Worm (Caenorhabditis elegans) whole organism, L1 larva: Measurements from ENCODE around the gene ZC518.8.

Experiments
- C16A3.4 ChIP-seq: fragments of 150-350 bp; optimal IDR thresholded peaks from 2 replicates; lab custom pipeline; 2014; ENCODE audit warnings: missing biosample characterization, missing genetic modification characterization
- C34B4.2 ChIP-seq: sonication (generic microtip); optimal IDR thresholded peaks from 2 replicates; lab custom pipeline; 2017; ENCODE audit warnings: mild to moderate bottlenecking, missing genetic modification characterization, missing compliant biosample characterization
- aly-2 ChIP-seq: fragments of 150-350 bp; optimal IDR thresholded peaks from 2 replicates; lab custom pipeline; 2014; ENCODE audit warnings: missing biosample characterization, missing genetic modification characterization
- ceh-63 ChIP-seq: fragments of 200-800 bp; sonication (Bioruptor generic); optimal IDR thresholded peaks from 2 replicates; lab custom pipeline; 2018; ENCODE audit warnings: mild to moderate bottlenecking, missing genetic modification characterization, missing compliant biosample characterization
- ceh-88 ChIP-seq: fragments of 200-800 bp; sonication (Bioruptor generic); IDR thresholded peaks from 2 replicates; pipeline ENCODE4 v1.3.6; 2022; ENCODE audit warnings: missing genetic modification characterization, missing compliant biosample characterization
- ceh-90 ChIP-seq: sonication (generic microtip); optimal IDR thresholded peaks from 2 replicates; lab custom pipeline; 2016; ENCODE audit warnings: missing genetic modification characterization, missing compliant biosample characterization
- dpl-1 ChIP-seq, 3 experiments: fragments of 150-350 bp in 2 of 3; sonication (generic microtip) in 1 of 3; optimal IDR thresholded peaks; 2 replicates each; lab custom pipeline; 2014 to 2017; ENCODE audit warnings: missing biosample characterization in 3 of 3, missing genetic modification characterization in 3 of 3, missing genetic modification reagents in 3 of 3
- elt-2 ChIP-seq: sonication (generic microtip); optimal IDR thresholded peaks from 2 replicates; lab custom pipeline; 2016; ENCODE audit warnings: missing genetic modification characterization, mild to moderate bottlenecking, inconsistent platforms, missing compliant biosample characterization, missing genetic modification reagents
- elt-3 ChIP-seq, 6 experiments: fragments of 150-350 bp in 1 of 6; sonication (generic microtip); optimal IDR thresholded peaks; 2 replicates each; lab custom pipeline; 2017 to 2018; ENCODE audit warnings: missing biosample characterization in 6 of 6, missing genetic modification characterization in 6 of 6, inconsistent platforms in 1 of 6
- fkh-4 ChIP-seq: sonication (generic microtip); optimal IDR thresholded peaks from 2 replicates; lab custom pipeline; 2016; ENCODE audit warnings: missing compliant biosample characterization, missing genetic modification characterization, borderline replicate concordance
- fos-1 ChIP-seq: fragments of 150-350 bp; optimal IDR thresholded peaks from 2 replicates; lab custom pipeline; 2014; ENCODE audit warnings: missing biosample characterization, missing genetic modification characterization
- hlh-4 ChIP-seq: sonication (generic microtip); optimal IDR thresholded peaks from 2 replicates; lab custom pipeline; 2016; ENCODE audit warnings: mild to moderate bottlenecking, missing genetic modification characterization, missing compliant biosample characterization
- hpl-2 ChIP-seq: fragments of 150-350 bp; optimal IDR thresholded peaks from 2 replicates; lab custom pipeline; 2014; ENCODE audit warnings: missing biosample characterization, missing genetic modification reagents, missing genetic modification characterization
- irx-1 ChIP-seq: sonication (generic microtip); optimal IDR thresholded peaks from 2 replicates; lab custom pipeline; 2016; ENCODE audit warnings: missing genetic modification characterization, missing compliant biosample characterization
- isw-1 ChIP-seq: fragments of 200-800 bp; sonication (Bioruptor generic); IDR thresholded peaks from 2 replicates; pipeline ENCODE4 v1.3.6; 2022; ENCODE audit warnings: missing genetic modification characterization, missing compliant biosample characterization
- jun-1 ChIP-seq: fragments of 150-350 bp; optimal IDR thresholded peaks from 2 replicates; lab custom pipeline; 2014; ENCODE audit warnings: missing biosample characterization, missing genetic modification reagents, missing genetic modification characterization
- lin-14 ChIP-seq: fragments of 200-800 bp; sonication (Bioruptor generic); optimal IDR thresholded peaks from 2 replicates; lab custom pipeline; 2018; ENCODE audit warnings: mild to moderate bottlenecking, missing genetic modification characterization, moderate library complexity, missing compliant biosample characterization
- lin-35 ChIP-seq, 2 experiments: fragments of 150-350 bp; optimal IDR thresholded peaks; 2 replicates each; lab custom pipeline; 2014; ENCODE audit warnings: missing biosample characterization in 2 of 2, missing genetic modification characterization in 2 of 2, missing genetic modification reagents in 2 of 2
- lin-39 ChIP-seq: fragments of 150-350 bp; optimal IDR thresholded peaks from 2 replicates; lab custom pipeline; 2014; ENCODE audit warnings: missing biosample characterization, missing genetic modification reagents, missing genetic modification characterization
- lir-3 ChIP-seq: sonication (generic microtip); optimal IDR thresholded peaks from 2 replicates; lab custom pipeline; 2016; ENCODE audit warnings: mild to moderate bottlenecking, missing genetic modification characterization, moderate library complexity, missing compliant biosample characterization; ENCODE audit not compliant: poor library complexity
- lsy-2 ChIP-seq, 2 experiments: fragments of 150-350 bp; optimal IDR thresholded peaks; 2 replicates each; lab custom pipeline; 2014; ENCODE audit warnings: missing biosample characterization in 2 of 2, missing genetic modification characterization in 2 of 2
- mab-9 ChIP-seq: fragments of 200-800 bp; sonication (Bioruptor generic); IDR thresholded peaks from 2 replicates; pipeline ENCODE4 v1.3.6; 2022; ENCODE audit warnings: missing genetic modification reagents, missing genetic modification characterization, missing compliant biosample characterization
- mdl-1 ChIP-seq, 2 experiments: fragments of 150-350 bp; optimal IDR thresholded peaks; 2 replicates each; lab custom pipeline; 2014 to 2017; ENCODE audit warnings: missing biosample characterization in 2 of 2, missing genetic modification characterization in 2 of 2, inconsistent platforms in 1 of 2
- mef-2 ChIP-seq: fragments of 150-350 bp; optimal IDR thresholded peaks from 2 replicates; lab custom pipeline; 2014; ENCODE audit warnings: missing biosample characterization, missing genetic modification characterization
- mep-1 ChIP-seq: fragments of 150-350 bp; optimal IDR thresholded peaks from 2 replicates; lab custom pipeline; 2014; ENCODE audit warnings: missing biosample characterization, missing genetic modification characterization
- nhr-12 ChIP-seq: sonication (generic microtip); optimal IDR thresholded peaks from 2 replicates; lab custom pipeline; 2017; ENCODE audit warnings: missing biosample characterization, missing genetic modification characterization
- nhr-28 ChIP-seq: fragments of 150-350 bp; optimal IDR thresholded peaks from 2 replicates; lab custom pipeline; 2014; ENCODE audit warnings: missing biosample characterization, missing genetic modification characterization
- nhr-47 ChIP-seq: sonication (generic microtip); optimal IDR thresholded peaks from 2 replicates; lab custom pipeline; 2016; ENCODE audit warnings: mild to moderate bottlenecking, missing genetic modification characterization, moderate library complexity, missing compliant biosample characterization
- nhr-71 ChIP-seq: sonication (generic microtip); optimal IDR thresholded peaks from 2 replicates; lab custom pipeline; 2016; ENCODE audit warnings: mild to moderate bottlenecking, missing genetic modification characterization, moderate library complexity, missing compliant biosample characterization
- nhr-76 ChIP-seq: sonication (generic microtip); optimal IDR thresholded peaks from 2 replicates; lab custom pipeline; 2017; ENCODE audit warnings: missing biosample characterization, missing genetic modification characterization
- nhr-77 ChIP-seq: fragments of 150-350 bp; optimal IDR thresholded peaks from 2 replicates; lab custom pipeline; 2014; ENCODE audit warnings: missing biosample characterization, missing genetic modification characterization
- nhr-85 ChIP-seq: sonication (generic microtip); peaks from one replicate; lab custom pipeline; 2016; ENCODE audit warnings: missing genetic modification characterization, inconsistent platforms, missing compliant biosample characterization
- nhr-90 ChIP-seq: sonication (generic microtip); optimal IDR thresholded peaks from 2 replicates; lab custom pipeline; 2016; ENCODE audit warnings: mild to moderate bottlenecking, missing genetic modification characterization, missing compliant biosample characterization; ENCODE audit not compliant: poor library complexity
- pqm-1 ChIP-seq: sonication (generic microtip); optimal IDR thresholded peaks from 3 replicates; lab custom pipeline; 2017; ENCODE audit warnings: missing biosample characterization, missing genetic modification characterization
- rnt-1 ChIP-seq: sonication (generic microtip); optimal IDR thresholded peaks from 2 replicates; lab custom pipeline; 2016; ENCODE audit warnings: mild to moderate bottlenecking, missing genetic modification characterization, moderate library complexity, missing compliant biosample characterization
- snpc-4 ChIP-seq: fragments of 150-350 bp; optimal IDR thresholded peaks from 2 replicates; lab custom pipeline; 2014; ENCODE audit warnings: missing biosample characterization, missing genetic modification characterization
- snu-23 ChIP-seq: sonication (generic microtip); optimal IDR thresholded peaks from 2 replicates; lab custom pipeline; 2016; ENCODE audit warnings: missing genetic modification characterization, missing compliant biosample characterization
- sox-4 ChIP-seq: sonication (generic microtip); optimal IDR thresholded peaks from 2 replicates; lab custom pipeline; 2016; ENCODE audit warnings: missing genetic modification characterization, missing compliant biosample characterization
- sptf-1 ChIP-seq: fragments of 150-350 bp; optimal IDR thresholded peaks from 2 replicates; lab custom pipeline; 2014; ENCODE audit warnings: missing biosample characterization, missing genetic modification characterization
- sup-37 ChIP-seq: fragments of 200-800 bp; sonication (Bioruptor generic); optimal IDR thresholded peaks from 2 replicates; lab custom pipeline; 2018; ENCODE audit warnings: mild to moderate bottlenecking, missing genetic modification characterization, missing compliant biosample characterization
- swsn-7 ChIP-seq: sonication (generic microtip); optimal IDR thresholded peaks from 2 replicates; lab custom pipeline; 2016; ENCODE audit warnings: missing genetic modification characterization, missing compliant biosample characterization
- tbx-2 ChIP-seq: sonication (generic microtip); optimal IDR thresholded peaks from 2 replicates; lab custom pipeline; 2016; ENCODE audit warnings: missing genetic modification characterization, missing compliant biosample characterization
- tlp-1 ChIP-seq: fragments of 150-350 bp; optimal IDR thresholded peaks from 2 replicates; lab custom pipeline; 2014; ENCODE audit warnings: missing biosample characterization, missing genetic modification characterization
- unc-130 ChIP-seq: fragments of 150-350 bp; optimal IDR thresholded peaks from 2 replicates; lab custom pipeline; 2017; ENCODE audit warnings: missing biosample characterization, missing genetic modification characterization, inconsistent platforms
- unc-30 ChIP-seq: sonication (generic microtip); optimal IDR thresholded peaks from 2 replicates; lab custom pipeline; 2017; ENCODE audit warnings: missing biosample characterization, missing genetic modification characterization
- unc-62 ChIP-seq: fragments of 150-350 bp; optimal IDR thresholded peaks from 2 replicates; lab custom pipeline; 2014; ENCODE audit warnings: missing biosample characterization, missing genetic modification reagents, missing genetic modification characterization
- unc-98 ChIP-seq: fragments of 200-800 bp; sonication (Bioruptor generic); IDR thresholded peaks from 2 replicates; pipeline ENCODE4 v1.3.6; 2022; ENCODE audit warnings: missing genetic modification characterization, missing compliant biosample characterization
- vab-15 ChIP-seq: sonication (generic microtip); optimal IDR thresholded peaks from 2 replicates; lab custom pipeline; 2017; ENCODE audit warnings: missing genotype, mild to moderate bottlenecking, missing genetic modification characterization, missing compliant biosample characterization
- xbp-1 ChIP-seq: sonication (generic microtip); optimal IDR thresholded peaks from 2 replicates; lab custom pipeline; 2016; ENCODE audit warnings: missing genetic modification characterization, missing compliant biosample characterization
- zag-1 ChIP-seq: fragments of 150-350 bp; optimal IDR thresholded peaks from 2 replicates; lab custom pipeline; 2014; ENCODE audit warnings: missing biosample characterization, missing genetic modification characterization
- ztf-11 ChIP-seq, 2 experiments: sonication (generic microtip); optimal IDR thresholded peaks; 2 replicates each; lab custom pipeline; 2016 to 2017; ENCODE audit warnings: missing genetic modification characterization in 2 of 2, missing biosample characterization in 1 of 2, missing compliant biosample characterization in 1 of 2
- ztf-4 ChIP-seq: fragments of 150-350 bp; optimal IDR thresholded peaks from 2 replicates; lab custom pipeline; 2014; ENCODE audit warnings: missing biosample characterization, missing genetic modification characterization

The ZC518.8 gene

DNA sequence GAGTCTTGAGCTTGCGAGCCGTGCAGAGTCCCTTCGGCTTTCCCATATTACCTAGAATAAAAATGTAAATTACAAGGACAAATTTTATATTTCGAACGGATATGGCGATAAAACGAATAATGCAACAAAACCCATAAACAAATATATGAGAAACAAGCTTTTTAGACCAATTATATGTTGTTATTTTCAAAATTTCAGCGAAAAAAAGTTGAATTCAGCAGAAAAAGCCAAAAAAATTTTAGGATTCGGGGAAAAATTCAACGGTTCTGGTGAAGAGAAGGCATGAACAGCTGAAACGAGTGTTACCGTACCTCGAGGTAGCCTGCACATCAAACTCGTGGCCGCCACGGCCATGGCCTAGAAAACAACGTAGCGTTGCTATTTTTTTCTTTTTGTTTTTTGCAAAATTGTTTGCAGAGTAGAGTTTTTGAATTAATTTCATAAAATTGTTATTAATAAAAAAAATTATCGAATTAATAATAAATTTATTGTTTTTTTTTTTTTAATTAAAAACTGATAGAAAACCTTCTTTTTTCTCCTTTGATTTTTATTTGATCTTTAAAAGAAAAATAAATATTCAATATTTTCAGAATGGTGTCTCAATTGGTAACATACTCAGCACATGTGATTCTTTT is 29.4 kb upstream of the ZC518.8 start, which contains the start of the genes rps-23 and dpm-3 (continued):
- peak; percentile 79 for TF ChIP-seq sox-4 (tag; lab: Kevin White, UChicago)
- peak; percentile 96 for TF ChIP-seq nhr-47 (tag; lab: Kevin White, UChicago)
- TF ChIP-seq jun-1 (tag; lab: Kevin White, UChicago) = peak; percentile 86
- TF ChIP-seq mef-2 (tag; lab: Kevin White, UChicago) = no peak
- peak; percentile 87 for TF ChIP-seq fkh-4
- TF ChIP-seq snu-23 (GFP tag; lab: Kevin White, UChicago) = peak; percentile 96
- TF ChIP-seq unc-62 (GFP tag; lab: Kevin White, UChicago) = no peak
- TF ChIP-seq aly-2 (tag; lab: Kevin White, UChicago) = peak; percentile 81
- TF ChIP-seq ceh-88 = peak; percentile 87
- peak; percentile 97 for TF ChIP-seq C16A3.4 (tag; lab: Kevin White, UChicago)
- peak; percentile 100 for TF ChIP-seq lsy-2 (tag; optimal IDR thresholded peaks at IDR 0.05; lab: Kevin White, UChicago)
- TF ChIP-seq mep-1 (tag; lab: Kevin White, UChicago) = peak; percentile 98
- TF ChIP-seq tbx-2 (tag; lab: Kevin White, UChicago) = peak; percentile 95
- TF ChIP-seq vab-15 (tag; lab: Kevin White, UChicago) = peak; percentile 94
- no peak for TF ChIP-seq nhr-76 (tag; lab: Kevin White, UChicago)
- TF ChIP-seq nhr-71 (tag; lab: Kevin White, UChicago) = peak; percentile 97
- peak; percentile 99 for TF ChIP-seq rnt-1 (tag; lab: Kevin White, UChicago)
- TF ChIP-seq ceh-90 = peak; percentile 85
- no peak for TF ChIP-seq pqm-1 (tag; lab: Kevin White, UChicago)
- TF ChIP-seq unc-98 (GFP tag; lab: Robert Waterston, UW) = peak; percentile 90
- TF ChIP-seq hpl-2 (GFP tag; lab: Kevin White, UChicago) = peak; percentile 55
- TF ChIP-seq snpc-4 (tag; lab: Kevin White, UChicago) = peak; percentile 75
- no peak for TF ChIP-seq nhr-28 (tag; lab: Kevin White, UChicago)
- TF ChIP-seq lir-3 (tag; lab: Kevin White, UChicago) = peak; percentile 96
- peak; percentile 94 for TF ChIP-seq xbp-1 (tag; lab: Kevin White, UChicago)
- TF ChIP-seq swsn-7 (tag; lab: Kevin White, UChicago) = peak; percentile 93
- no peak for TF ChIP-seq unc-30
- peak; percentile 85 for TF ChIP-seq lin-39 (tag; lab: Kevin White, UChicago)
- TF ChIP-seq dpl-1 (GFP tag; optimal IDR thresholded peaks at IDR 0.05; lab: Kevin White, UChicago) = peak; percentile 83 to 88 (median 87)
- peak; percentile 97 for TF ChIP-seq nhr-85
- TF ChIP-seq lin-14 (GFP tag; lab: Kevin White, UChicago) = peak; percentile 94
- no peak for TF ChIP-seq sptf-1 (tag; lab: Kevin White, UChicago)
- peak; percentile 95 for TF ChIP-seq nhr-90 (tag; lab: Kevin White, UChicago)
- TF ChIP-seq tlp-1 (tag; lab: Kevin White, UChicago) = no peak
- peak; percentile 74 for TF ChIP-seq sup-37 (GFP tag; lab: Kevin White, UChicago)
- no peak for TF ChIP-seq hlh-4 (tag; lab: Kevin White, UChicago)
- TF ChIP-seq C34B4.2 (tag; lab: Kevin White, UChicago) = no peak
- peak; percentile 79 for TF ChIP-seq elt-2 (tag; lab: Kevin White, UChicago)
- peak; percentile 65 for TF ChIP-seq zag-1 (tag; lab: Kevin White, UChicago)
- TF ChIP-seq mab-9 (GFP tag; lab: Robert Waterston, UW) = peak; percentile 93
- TF ChIP-seq ceh-63 = no peak
- TF ChIP-seq ztf-4 = peak; percentile 83
- peak; percentile 98 for TF ChIP-seq unc-130
- peak; percentile 84 for TF ChIP-seq nhr-77
- TF ChIP-seq lin-35 (GFP tag; optimal IDR thresholded peaks at IDR 0.05; lab: Kevin White, UChicago) = peak; percentile 88 to 93
- TF ChIP-seq elt-3 (tag; optimal IDR thresholded peaks at IDR 0.05; lab: Kevin White, UChicago) = peak in 5 of 6 experiments; percentile 27 to 86 (median 72)
- peak in 1 of 2 experiments; percentile 89 for TF ChIP-seq ztf-11 (tag; optimal IDR thresholded peaks at IDR 0.05; lab: Kevin White, UChicago)
- peak; percentile 91 for TF ChIP-seq fos-1 (tag; lab: Kevin White, UChicago)
- peak; percentile 97 for TF ChIP-seq isw-1 (GFP tag; lab: Robert Waterston, UW)
- peak in 1 of 2 experiments; percentile 87 for TF ChIP-seq mdl-1 (tag; optimal IDR thresholded peaks at IDR 0.05; lab: Kevin White, UChicago)
- TF ChIP-seq nhr-12 = no peak
- TF ChIP-seq irx-1 = peak; percentile 89
